Worm (Caenorhabditis elegans) whole organism, L2 larva: ENCODE data around the gene tsp-20.

Source experiments
- ama-1 ChIP-seq: fragments of 150-350 bp; optimal IDR thresholded peaks from 2 replicates; lab custom pipeline; 2018; ENCODE audit warnings: inconsistent platforms
- elt-1 ChIP-seq: fragments of 150-350 bp; optimal IDR thresholded peaks from 2 replicates; lab custom pipeline; 2014; ENCODE audit warnings: missing biosample characterization, missing genetic modification characterization
- lsy-2 ChIP-seq, 2 experiments: fragments of 150-350 bp in 1 of 2; sonication (generic microtip) in 1 of 2; optimal IDR thresholded peaks; 2 replicates each; lab custom pipeline; 2014 to 2017; ENCODE audit warnings: missing biosample characterization in 2 of 2, missing genetic modification characterization in 2 of 2
- mdl-1 ChIP-seq, 2 experiments: fragments of 150-350 bp in 1 of 2; sonication (generic microtip) in 1 of 2; optimal IDR thresholded peaks; 2 replicates each; lab custom pipeline; 2017; ENCODE audit warnings: missing biosample characterization in 2 of 2, missing genetic modification characterization in 2 of 2
- nhr-25 ChIP-seq: fragments of 150-350 bp; sonication (generic microtip); optimal IDR thresholded peaks from 3 replicates; lab custom pipeline; 2014; ENCODE audit warnings: missing biosample characterization, missing genetic modification characterization
- unc-62 ChIP-seq: fragments of 150-350 bp; optimal IDR thresholded peaks from 2 replicates; lab custom pipeline; 2014; ENCODE audit warnings: missing biosample characterization, missing genetic modification reagents, missing genetic modification characterization
- zag-1 ChIP-seq: fragments of 150-350 bp; optimal IDR thresholded peaks from 2 replicates; lab custom pipeline; 2014; ENCODE audit warnings: missing biosample characterization, missing genetic modification characterization

DNA sequence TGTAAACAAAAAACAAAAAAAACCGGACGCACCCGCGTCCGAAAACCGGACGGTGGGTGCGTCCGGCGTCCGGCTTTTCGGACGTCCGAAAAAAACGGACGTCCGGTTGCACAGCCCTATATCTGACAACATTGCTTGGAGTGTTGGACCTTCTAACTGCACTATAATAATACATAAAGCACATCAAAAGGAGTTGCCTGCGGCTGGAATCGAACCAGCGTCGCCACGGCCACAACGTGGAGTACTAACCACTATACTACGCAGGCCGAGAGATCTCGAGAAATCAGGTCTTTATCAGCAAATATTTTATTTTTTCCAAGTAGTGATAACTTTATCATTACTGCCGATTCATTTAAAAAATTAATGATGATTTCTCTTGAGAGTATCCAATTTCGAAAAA is 40.5 kb downstream of the tsp-20 start:
- no peak for TF ChIP-seq elt-1
- no peak for TF ChIP-seq zag-1
- no peak for TF ChIP-seq mdl-1 (tag; optimal IDR thresholded peaks at IDR 0.05; lab: Kevin White, UChicago)
- no peak for TF ChIP-seq ama-1 (lab: Kevin White, UChicago)
- TF ChIP-seq nhr-25 (tag; lab: Kevin White, UChicago): no peak
- TF ChIP-seq lsy-2 (tag; optimal IDR thresholded peaks at IDR 0.05; lab: Kevin White, UChicago): no peak
- TF ChIP-seq unc-62 (GFP tag; lab: Kevin White, UChicago): no peak
